Worm (Caenorhabditis elegans): ENCODE data around the gene clec-64.

The clec-64 gene

ce11 chrII:12897942-12898341 is at the start of gene clec-64:
clec-64 (plus strand) TSS chrII:12898242.
- TF ChIP-seq pha-2 (tag; optimal IDR thresholded peaks at IDR 0.05) (no peak), C38D4.7 (GFP tag; optimal IDR thresholded peaks at IDR 0.05) (no peak), lim-6 (tag; optimal IDR thresholded peaks at IDR 0.05) (no peak)

- TF ChIP-seq ref-2 (tag; optimal IDR thresholded peaks at IDR 0.05) (no peak), ceh-34 (tag; optimal IDR thresholded peaks at IDR 0.05) (no peak), Y22D7AL.16 (tag; optimal IDR thresholded peaks at IDR 0.05) (no peak), F13H6.1 (tag; optimal IDR thresholded peaks at IDR 0.05) (no peak), sdc-2 (tag; optimal IDR thresholded peaks at IDR 0.05) (no peak), pha-2 (tag; optimal IDR thresholded peaks at IDR 0.05) (no peak), pha-4 (tag; optimal IDR thresholded peaks at IDR 0.05) (no peak), eyg-1 (tag; optimal IDR thresholded peaks at IDR 0.05) (no peak), hlh-6 (tag; optimal IDR thresholded peaks at IDR 0.05) (no peak), mec-3 (tag; optimal IDR thresholded peaks at IDR 0.05; ENCODE audit: borderline replicate concordance) (no peak), nhr-11 (tag; optimal IDR thresholded peaks at IDR 0.05) (no peak), ceh-22 (tag; optimal IDR thresholded peaks at IDR 0.05) (no peak)
Measured at ce11 chrII:12850129-12850528, 47.9 kb upstream of the clec-64 start, which contains the start of gene Y46G5A.28. Y46G5A.28 (plus strand) TSS chrII:12850429.

- TF ChIP-seq gmeb-2 (tag; optimal IDR thresholded peaks at IDR 0.05) = no peak
- TF ChIP-seq ceh-48 (tag; optimal IDR thresholded peaks at IDR 0.05) = no peak
- TF ChIP-seq sdc-2 (tag; optimal IDR thresholded peaks at IDR 0.05) = no peak
- no peak for TF ChIP-seq nfya-1 (tag; optimal IDR thresholded peaks at IDR 0.05)
- no peak for TF ChIP-seq ceh-19 (GFP tag; optimal IDR thresholded peaks at IDR 0.05)
- no peak for TF ChIP-seq hlh-13 (GFP tag; optimal IDR thresholded peaks at IDR 0.05)
- TF ChIP-seq pag-3 (tag; optimal IDR thresholded peaks at IDR 0.05; ENCODE audit: borderline replicate concordance) = no peak
- TF ChIP-seq tbx-2 (tag; optimal IDR thresholded peaks at IDR 0.05) = no peak
- no peak for TF ChIP-seq ceh-2 (tag; optimal IDR thresholded peaks at IDR 0.05)
- no peak for TF ChIP-seq C38D4.7 (GFP tag; optimal IDR thresholded peaks at IDR 0.05)
- TF ChIP-seq hlh-15 (tag; optimal IDR thresholded peaks at IDR 0.05) = no peak
Measured at ce11 chrII:12855900-12856299, 42.1 kb upstream of the clec-64 start, which contains the start of gene Y46G5A.29. Y46G5A.29 (plus strand) TSS chrII:12856200.

- TF ChIP-seq sox-4 (tag; optimal IDR thresholded peaks at IDR 0.05) = no peak
Measured at ce11 chrII:12865604-12866003, 32.4 kb upstream of the clec-64 start, which contains the start of gene snf-5. snf-5 (minus strand) TSS chrII:12865785.

- no peak for TF ChIP-seq syd-9 (tag; optimal IDR thresholded peaks at IDR 0.05)
- TF ChIP-seq ceh-19 (GFP tag; optimal IDR thresholded peaks at IDR 0.05) = no peak
- no peak for TF ChIP-seq ahr-1 (tag; optimal IDR thresholded peaks at IDR 0.05)
- no peak for TF ChIP-seq pha-2 (tag; optimal IDR thresholded peaks at IDR 0.05)
- TF ChIP-seq ceh-31 (tag; optimal IDR thresholded peaks at IDR 0.05) = no peak
- no peak for TF ChIP-seq gmeb-2 (tag; optimal IDR thresholded peaks at IDR 0.05)
Measured at ce11 chrII:12866079-12866478, 32.0 kb upstream of the clec-64 start.

ce11 chrII:12878071-12878668 is 19.9 kb upstream of the clec-64 start, which contains the start of gene gsy-1:
gsy-1 (minus strand) TSS chrII:12878121.
- TF ChIP-seq hlh-30 (tag; optimal IDR thresholded peaks at IDR 0.05; ENCODE audit: insufficient read depth) (no peak), nfya-1 (tag; optimal IDR thresholded peaks at IDR 0.05) (peak; percentile 67)

ce11 chrII:12878697-12879096 is 19.3 kb upstream of the clec-64 start:
- TF ChIP-seq hlh-30 (tag; optimal IDR thresholded peaks at IDR 0.05; ENCODE audit: insufficient read depth) = peak; percentile 21
- no peak for TF ChIP-seq dmd-4 (tag; optimal IDR thresholded peaks at IDR 0.05; ENCODE audit: borderline replicate concordance)
- TF ChIP-seq elt-2 (tag; optimal IDR thresholded peaks at IDR 0.05) = peak; percentile 36
- TF ChIP-seq fax-1 (tag; optimal IDR thresholded peaks at IDR 0.05) = no peak
- peak; percentile 37 for TF ChIP-seq ceh-18 (tag; optimal IDR thresholded peaks at IDR 0.05)

Measured in whole organism, late embryonic.